Fruit fly (Drosophila melanogaster): Measurements from ENCODE around the gene CG2100.

Gene CG2100

DNA sequence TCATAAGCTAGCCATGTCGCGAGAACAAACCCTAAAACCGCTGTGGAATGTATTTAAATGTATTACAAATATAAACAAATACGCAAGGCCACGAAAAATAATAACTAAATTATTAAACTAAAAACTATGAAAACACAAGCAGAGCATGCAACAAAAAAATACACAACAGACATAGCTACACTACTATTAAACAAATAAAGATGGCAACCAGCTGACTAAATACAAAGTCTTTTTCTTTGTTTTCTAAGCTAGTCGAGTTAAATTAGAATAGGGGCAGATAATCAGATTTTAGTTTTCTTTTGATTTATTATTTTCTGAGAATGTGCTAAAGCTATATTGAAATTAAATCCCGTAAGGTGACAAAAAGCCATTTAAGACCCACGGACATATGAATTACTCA, 10.5 kb upstream of the CG2100 start (continued):
- TF ChIP-seq CG13296 (GFP tag; optimal IDR thresholded peaks at IDR 0.05), result peak; percentile 66
- no peak for TF ChIP-seq CG1602 (GFP tag; optimal IDR thresholded peaks at IDR 0.05)
- no peak for TF ChIP-seq nau (GFP tag; optimal IDR thresholded peaks at IDR 0.05)
- peak; percentile 13 for TF ChIP-seq sug (tag; optimal IDR thresholded peaks at IDR 0.05)
- TF ChIP-seq bsh (GFP tag; optimal IDR thresholded peaks at IDR 0.05), result no peak
- no peak for TF ChIP-seq Dll (GFP tag; IDR thresholded peaks at IDR 0.05; ENCODE audit: partially characterized antibody)
- TF ChIP-seq Rfx (GFP tag; IDR thresholded peaks at IDR 0.05), result peak; percentile 20; the same call in 1 of the 2 replicates
- TF ChIP-seq CG32772 (GFP tag; IDR thresholded peaks at IDR 0.05), result no peak
- TF ChIP-seq ind (GFP tag; optimal IDR thresholded peaks at IDR 0.05), result no peak
- TF ChIP-seq CG17612 (GFP tag; IDR thresholded peaks at IDR 0.05), result no peak
- no peak for TF ChIP-seq CG9817 (tag; optimal IDR thresholded peaks at IDR 0.05)
- TF ChIP-seq Med (GFP tag), result peak; percentile 55
- TF ChIP-seq CG1832 (GFP tag; optimal IDR thresholded peaks at IDR 0.05), result no peak
- TF ChIP-seq Dad (GFP tag; optimal IDR thresholded peaks at IDR 0.05), result no peak
- TF ChIP-seq HmgD (GFP tag; optimal IDR thresholded peaks at IDR 0.05), result no peak
- TF ChIP-seq slbo (GFP tag; IDR thresholded peaks at IDR 0.05), result no peak
- no peak for TF ChIP-seq Ets97D (GFP tag; optimal IDR thresholded peaks at IDR 0.05)
- peak; percentile 4 for TF ChIP-seq CG13424 (tag; optimal IDR thresholded peaks at IDR 0.05)
- no peak for TF ChIP-seq eyg (GFP tag; optimal IDR thresholded peaks at IDR 0.05)
- no peak for TF ChIP-seq NC2β (GFP tag; optimal IDR thresholded peaks at IDR 0.05)
- peak; percentile 56 for TF ChIP-seq Meics (GFP tag; optimal IDR thresholded peaks at IDR 0.05)
- no peak for TF ChIP-seq sr (GFP tag; IDR thresholded peaks at IDR 0.05)
- peak; percentile 32 for TF ChIP-seq fd3F (GFP tag; optimal IDR thresholded peaks at IDR 0.05)
- no peak for TF ChIP-seq NC2α (GFP tag; optimal IDR thresholded peaks at IDR 0.05)
- no peak for TF ChIP-seq so (GFP tag; IDR thresholded peaks at IDR 0.05)
- TF ChIP-seq aop (GFP tag; IDR thresholded peaks at IDR 0.05), result no peak
- no peak for TF ChIP-seq CG4424 (GFP tag; optimal IDR thresholded peaks at IDR 0.05)

- TF ChIP-seq CG12104 (GFP tag; optimal IDR thresholded peaks at IDR 0.05), result no peak
- TF ChIP-seq CG14441 (GFP tag; IDR thresholded peaks at IDR 0.05), result 0 out of 2 replicates have a peak, but pooled peaks have one; percentile 20
- no peak for TF ChIP-seq pnt (GFP tag; optimal IDR thresholded peaks at IDR 0.05)
- TF ChIP-seq CG2199 (GFP tag; IDR thresholded peaks at IDR 0.05), result no peak
- TF ChIP-seq ci (GFP tag; IDR thresholded peaks at IDR 0.05), result no peak
- TF ChIP-seq peb (GFP tag; IDR thresholded peaks at IDR 0.05), result no peak
- TF ChIP-seq CG30020 (tag; optimal IDR thresholded peaks at IDR 0.05), result peak; percentile 71
- no peak for TF ChIP-seq CG1603 (tag; optimal IDR thresholded peaks at IDR 0.05)
- TF ChIP-seq CG11093 (GFP tag; IDR thresholded peaks at IDR 0.05), result no peak
- TF ChIP-seq nmo (GFP tag; optimal IDR thresholded peaks at IDR 0.05), result peak; percentile 71
- no peak for TF ChIP-seq CG4820 (GFP tag; optimal IDR thresholded peaks at IDR 0.05)
- no peak for TF ChIP-seq NK7.1 (GFP tag; optimal IDR thresholded peaks at IDR 0.05)
- TF ChIP-seq tap (tag; optimal IDR thresholded peaks at IDR 0.05), result no peak
- TF ChIP-seq Bteb2 (GFP tag; optimal IDR thresholded peaks at IDR 0.05), result peak; percentile 20
- TF ChIP-seq Aef1 (GFP tag; IDR thresholded peaks at IDR 0.05), result peak; percentile 14; the same call in 1 of the 3 replicates
- TF ChIP-seq Ets97D (GFP tag; optimal IDR thresholded peaks at IDR 0.05), result peak; percentile 84
- TF ChIP-seq CoRest (tag; optimal IDR thresholded peaks at IDR 0.05), result peak; percentile 56
- peak; percentile 99 for TF ChIP-seq crol (GFP tag; IDR thresholded peaks at IDR 0.05)
- no peak for TF ChIP-seq CG43689 (GFP tag; IDR thresholded peaks at IDR 0.05)
- TF ChIP-seq Camta (GFP tag; optimal IDR thresholded peaks at IDR 0.05), result peak; percentile 29
- TF ChIP-seq chinmo (GFP tag; IDR thresholded peaks at IDR 0.05; ENCODE audit: partially characterized antibody), result peak; percentile 72; the same call in 1 of the 4 replicates
- TF ChIP-seq CG18476 (GFP tag; optimal IDR thresholded peaks at IDR 0.05), result no peak
- TF ChIP-seq ham (GFP tag; IDR thresholded peaks at IDR 0.05), result no peak
- no peak for TF ChIP-seq CG11247 (GFP tag; IDR thresholded peaks at IDR 0.05)
- TF ChIP-seq Fer3 (tag; optimal IDR thresholded peaks at IDR 0.05), result no peak
These were observed 6.4 kb upstream of the CG2100 start, which contains the start of the genes Sym and Madm for dm6 chr3R:5742278-5743196. Gene Sym (minus strand): TSS chr3R:5742476. Gene Madm (plus strand): TSS chr3R:5742510.

All from whole organism, embryonic.